Fruit fly (Drosophila melanogaster): Measurements from ENCODE around the gene Gs1.
A peak's percentile ranks its signal among the peaks of the same experiment; 100 is the strongest.

Gs1 gene

dm6 chr2L:128977-129941 lies 2.6 kb upstream of the Gs1 start (continued):
- TF ChIP-seq Usf (GFP tag; optimal IDR thresholded peaks at IDR 0.05) (no peak), CG8388 (GFP tag; optimal IDR thresholded peaks at IDR 0.05) (no peak), nerfin-2 (GFP tag; IDR thresholded peaks at IDR 0.05; ENCODE audit: partially characterized antibody) (no peak), CG11695 (GFP tag; IDR thresholded peaks at IDR 0.05) (no peak), CG17186 (GFP tag; optimal IDR thresholded peaks at IDR 0.05) (no peak), CG10462 (GFP tag; optimal IDR thresholded peaks at IDR 0.05) (no peak), Awh (GFP tag; IDR thresholded peaks at IDR 0.05) (peak; percentile 47; the same call in 1 of the 2 replicates), gt (GFP tag; IDR thresholded peaks at IDR 0.05) (no peak), CG6791 (GFP tag; IDR thresholded peaks at IDR 0.05; ENCODE audit: partially characterized antibody) (peak; percentile 36; the same call in 1 of the 3 replicates), CG2889 (GFP tag; IDR thresholded peaks at IDR 0.05) (no peak), CG18011 (GFP tag; optimal IDR thresholded peaks at IDR 0.05) (no peak), nau (GFP tag; optimal IDR thresholded peaks at IDR 0.05) (peak; percentile 17), MESR4 (GFP tag; optimal IDR thresholded peaks at IDR 0.05) (peak; percentile 13), ems (GFP tag; optimal IDR thresholded peaks at IDR 0.05) (no peak), CG1832 (GFP tag; optimal IDR thresholded peaks at IDR 0.05) (peak; percentile 79), CG5180 (GFP tag; optimal IDR thresholded peaks at IDR 0.05) (no peak), jing (GFP tag; optimal IDR thresholded peaks at IDR 0.05) (no peak), CG7372 (GFP tag; IDR thresholded peaks at IDR 0.05) (no peak), CG3065 (GFP tag; optimal IDR thresholded peaks at IDR 0.05) (no peak), dmrt99B (tag; optimal IDR thresholded peaks at IDR 0.05) (peak; percentile 28), zen2 (GFP tag; IDR thresholded peaks at IDR 0.05; ENCODE audit: partially characterized antibody) (no peak), oc (tag; optimal IDR thresholded peaks at IDR 0.05) (peak; percentile 64), CG4282 (GFP tag; optimal IDR thresholded peaks at IDR 0.05) (no peak), ap (GFP tag; IDR thresholded peaks at IDR 0.05) (no peak), salm (tag; optimal IDR thresholded peaks at IDR 0.05) (peak; percentile 13), CG11085 (GFP tag; IDR thresholded peaks at IDR 0.05) (no peak), CG7963 (GFP tag; IDR thresholded peaks at IDR 0.05; ENCODE audit: partially characterized antibody) (0 out of 3 replicates have a peak, but pooled peaks have one; percentile 36), Jarid2 (GFP tag; optimal IDR thresholded peaks at IDR 0.05) (peak; percentile 97), slbo (GFP tag; IDR thresholded peaks at IDR 0.05) (peak; percentile 26; the same call in 1 of the 2 replicates), CG13296 (GFP tag; optimal IDR thresholded peaks at IDR 0.05) (peak; percentile 66), CG15696 (tag; optimal IDR thresholded peaks at IDR 0.05) (no peak), ham (GFP tag; IDR thresholded peaks at IDR 0.05) (no peak), sima (GFP tag; optimal IDR thresholded peaks at IDR 0.05) (no peak), D19B (GFP tag; optimal IDR thresholded peaks at IDR 0.05) (no peak), nom (GFP tag; optimal IDR thresholded peaks at IDR 0.05) (peak; percentile 80), al (GFP tag; IDR thresholded peaks at IDR 0.05) (no peak), scrt (GFP tag; optimal IDR thresholded peaks at IDR 0.05) (peak; percentile 59), gcm2 (GFP tag; optimal IDR thresholded peaks at IDR 0.05) (no peak), Xrp1 (GFP tag; IDR thresholded peaks at IDR 0.05) (no peak; the same call in 1 of the 2 replicates), cad (GFP tag; optimal IDR thresholded peaks at IDR 0.05) (no peak), CG14965 (GFP tag; optimal IDR thresholded peaks at IDR 0.05; ENCODE audit: borderline replicate concordance) (no peak), CG4404 (GFP tag; IDR thresholded peaks at IDR 0.05) (no peak), sna (GFP tag; IDR thresholded peaks at IDR 0.05; ENCODE audit: partially characterized antibody) (no peak; the same call in 1 of the 2 replicates), gce (GFP tag; IDR thresholded peaks at IDR 0.05) (peak; percentile 31; the same call in 2 of the 3 replicates), Ets97D (GFP tag; optimal IDR thresholded peaks at IDR 0.05) (no peak), pzg (GFP tag; optimal IDR thresholded peaks at IDR 0.05) (no peak), phol (tag; optimal IDR thresholded peaks at IDR 0.05) (no peak), trem (tag; optimal IDR thresholded peaks at IDR 0.05) (peak; percentile 32)

Data from whole organism, embryonic.